Fruit fly (Drosophila melanogaster): ENCODE data around the gene Peritrophin-15b.

The Peritrophin-15b gene

DNA sequence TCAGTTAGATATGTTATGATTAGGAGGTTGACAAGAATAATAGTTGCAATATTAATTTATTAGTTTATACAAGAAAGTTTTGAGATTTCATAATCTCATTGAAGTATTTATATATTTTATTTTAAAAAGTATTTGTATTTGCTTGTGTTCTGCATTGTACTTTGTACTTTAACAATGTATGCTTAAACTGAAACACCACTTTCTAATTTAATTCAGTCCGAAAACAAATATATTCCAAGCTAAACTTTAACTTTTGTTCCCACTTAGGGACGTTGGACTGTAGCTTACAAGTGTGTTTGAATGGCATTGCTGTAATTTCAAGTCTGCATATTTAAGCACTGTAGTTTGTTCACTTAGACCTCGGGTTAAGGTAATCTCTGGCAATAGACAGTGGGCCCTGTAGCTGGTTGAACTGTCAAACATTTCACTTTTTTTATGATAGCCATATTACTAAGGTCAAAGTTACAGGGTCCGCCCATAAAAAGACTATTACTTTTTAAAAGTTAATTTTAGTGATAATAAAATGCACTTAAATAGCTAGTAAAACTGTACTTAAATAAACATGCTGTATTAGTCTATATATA is 23.3 kb downstream of the Peritrophin-15b start (continued):
- TF ChIP-seq emc (GFP tag; optimal IDR thresholded peaks at IDR 0.05): no peak
- TF ChIP-seq usp (GFP tag; optimal IDR thresholded peaks at IDR 0.05): no peak
- TF ChIP-seq CG13296 (GFP tag; optimal IDR thresholded peaks at IDR 0.05): no peak
- TF ChIP-seq gcm2 (GFP tag; optimal IDR thresholded peaks at IDR 0.05): no peak
- no peak for TF ChIP-seq toy (GFP tag; IDR thresholded peaks at IDR 0.05)
- TF ChIP-seq vvl (GFP tag; IDR thresholded peaks at IDR 0.05): no peak
- no peak for TF ChIP-seq CG14014 (GFP tag; IDR thresholded peaks at IDR 0.05)
- no peak for TF ChIP-seq CG17328 (GFP tag; IDR thresholded peaks at IDR 0.05)
- no peak for TF ChIP-seq CG17912 (GFP tag; optimal IDR thresholded peaks at IDR 0.05)
- no peak for TF ChIP-seq slbo (GFP tag; IDR thresholded peaks at IDR 0.05)
- peak; percentile 22 for TF ChIP-seq CG13424 (tag; optimal IDR thresholded peaks at IDR 0.05)
- no peak for TF ChIP-seq kah (GFP tag; optimal IDR thresholded peaks at IDR 0.05)
- TF ChIP-seq Poxn (GFP tag; IDR thresholded peaks at IDR 0.05): no peak
- no peak for TF ChIP-seq yki (optimal IDR thresholded peaks at IDR 0.05)
- peak; percentile 38 for TF ChIP-seq CG8924 (tag; optimal IDR thresholded peaks at IDR 0.05)
- peak; percentile 41; the same call in 1 of the 2 replicates for TF ChIP-seq Drgx (GFP tag; IDR thresholded peaks at IDR 0.05)
- peak; percentile 48 for TF ChIP-seq CG11504 (tag; optimal IDR thresholded peaks at IDR 0.05)
- TF ChIP-seq ATbp (GFP tag; optimal IDR thresholded peaks at IDR 0.05): no peak
- TF ChIP-seq zen2 (GFP tag; IDR thresholded peaks at IDR 0.05; ENCODE audit: partially characterized antibody): no peak
- TF ChIP-seq Bteb2 (GFP tag; optimal IDR thresholded peaks at IDR 0.05): no peak
- no peak for TF ChIP-seq croc (GFP tag; conservative IDR thresholded peaks at IDR 0.05)
- TF ChIP-seq CG10959 (GFP tag; IDR thresholded peaks at IDR 0.05): no peak
- no peak for TF ChIP-seq CG12769 (tag; optimal IDR thresholded peaks at IDR 0.05)
- peak; percentile 2 for TF ChIP-seq PHDP (tag; optimal IDR thresholded peaks at IDR 0.05)
- no peak for TF ChIP-seq CG11093 (GFP tag; IDR thresholded peaks at IDR 0.05)
- TF ChIP-seq CG13624 (GFP tag; optimal IDR thresholded peaks at IDR 0.05): no peak
- no peak for TF ChIP-seq fu2 (GFP tag; optimal IDR thresholded peaks at IDR 0.05)
- TF ChIP-seq Gug (GFP tag; IDR thresholded peaks at IDR 0.05): no peak
- no peak for TF ChIP-seq CG2199 (GFP tag; IDR thresholded peaks at IDR 0.05)
- no peak for TF ChIP-seq CG14050 (GFP tag; IDR thresholded peaks at IDR 0.05)
- TF ChIP-seq NfI (GFP tag; optimal IDR thresholded peaks at IDR 0.05): no peak
- TF ChIP-seq BtbVII (GFP tag; optimal IDR thresholded peaks at IDR 0.05): peak; percentile 24
- no peak for TF ChIP-seq zfh1 (GFP tag; IDR thresholded peaks at IDR 0.05)
- TF ChIP-seq HLH3B (GFP tag; IDR thresholded peaks at IDR 0.05): no peak
- no peak for TF ChIP-seq CG2120 (GFP tag; optimal IDR thresholded peaks at IDR 0.05)
- no peak for TF ChIP-seq Hmx (GFP tag; optimal IDR thresholded peaks at IDR 0.05)
- no peak for TF ChIP-seq run (tag; optimal IDR thresholded peaks at IDR 0.05)
- TF ChIP-seq CG4404 (GFP tag; IDR thresholded peaks at IDR 0.05): no peak
- no peak for TF ChIP-seq CG30431 (GFP tag; optimal IDR thresholded peaks at IDR 0.05)
- TF ChIP-seq CG32772 (GFP tag; IDR thresholded peaks at IDR 0.05): no peak
- no peak for TF ChIP-seq Dip2 (GFP tag; IDR thresholded peaks at IDR 0.05)
- TF ChIP-seq CG18476 (GFP tag; optimal IDR thresholded peaks at IDR 0.05): no peak
- no peak for TF ChIP-seq mld (GFP tag; IDR thresholded peaks at IDR 0.05; ENCODE audit: partially characterized antibody)
- no peak for TF ChIP-seq ab (GFP tag; optimal IDR thresholded peaks at IDR 0.05)
- 0 out of 3 replicates have a peak, but pooled peaks have one; percentile 23 for TF ChIP-seq so (GFP tag; IDR thresholded peaks at IDR 0.05)
- no peak for TF ChIP-seq Ada2b (GFP tag; IDR thresholded peaks at IDR 0.05)
- TF ChIP-seq Atf-2 (GFP tag; optimal IDR thresholded peaks at IDR 0.05): no peak
- no peak for TF ChIP-seq trh (GFP tag; optimal IDR thresholded peaks at IDR 0.05)
- TF ChIP-seq CG1792 (GFP tag; optimal IDR thresholded peaks at IDR 0.05): no peak
- peak; percentile 33 for TF ChIP-seq CG30403 (GFP tag; optimal IDR thresholded peaks at IDR 0.05)
- 0 out of 2 replicates have a peak, but pooled peaks have one; percentile 8 for TF ChIP-seq CG10366 (GFP tag; IDR thresholded peaks at IDR 0.05)
- TF ChIP-seq bsh (GFP tag; optimal IDR thresholded peaks at IDR 0.05): no peak
- TF ChIP-seq CG3407 (GFP tag; optimal IDR thresholded peaks at IDR 0.05): no peak
